Worm (Caenorhabditis elegans): ENCODE results near the gene ceh-16.

The ceh-16 gene

ce11 chrIII:8588592-8589153, 33.9 kb upstream of the ceh-16 start, which contains the start of gene glr-1:
glr-1 (minus strand) TSS chrIII:8588642.
- TF ChIP-seq ztf-23 (GFP tag; IDR thresholded peaks at IDR 0.05) = no peak
- no peak for TF ChIP-seq cog-1 (tag; optimal IDR thresholded peaks at IDR 0.05)
- no peak for TF ChIP-seq flt-1 (GFP tag; IDR thresholded peaks at IDR 0.05)
- no peak for TF ChIP-seq klf-2 (GFP tag; conservative IDR thresholded peaks at IDR 0.05)
- TF ChIP-seq ref-1 (GFP tag; conservative IDR thresholded peaks at IDR 0.05) = no peak
- TF ChIP-seq tab-1 (GFP tag; IDR thresholded peaks at IDR 0.05) = no peak
- TF ChIP-seq med-1 (GFP tag; optimal IDR thresholded peaks at IDR 0.05; ENCODE audit: insufficient read depth) = no peak
- no peak for TF ChIP-seq T22C8.4 (GFP tag; IDR thresholded peaks at IDR 0.05)
- TF ChIP-seq ztf-29 (GFP tag; IDR thresholded peaks at IDR 0.05) = no peak

- TF ChIP-seq ztf-23 (GFP tag; IDR thresholded peaks at IDR 0.05) = no peak
- no peak for TF ChIP-seq T22C8.4 (GFP tag; IDR thresholded peaks at IDR 0.05)
- no peak for TF ChIP-seq ref-1 (GFP tag; conservative IDR thresholded peaks at IDR 0.05)
- no peak for TF ChIP-seq ztf-29 (GFP tag; IDR thresholded peaks at IDR 0.05)
- TF ChIP-seq med-1 (GFP tag; optimal IDR thresholded peaks at IDR 0.05; ENCODE audit: insufficient read depth) = no peak
- TF ChIP-seq klf-2 (GFP tag; conservative IDR thresholded peaks at IDR 0.05) = no peak
- no peak for TF ChIP-seq cog-1 (tag; optimal IDR thresholded peaks at IDR 0.05)
- TF ChIP-seq tab-1 (GFP tag; IDR thresholded peaks at IDR 0.05) = no peak
- no peak for TF ChIP-seq flt-1 (GFP tag; IDR thresholded peaks at IDR 0.05)
Measured at ce11 chrIII:8589195-8589594, 33.3 kb upstream of the ceh-16 start, which contains the start of gene fip-3. fip-3 (minus strand) TSS chrIII:8589488.

- no peak for TF ChIP-seq flt-1 (GFP tag; IDR thresholded peaks at IDR 0.05)
- TF ChIP-seq ref-1 (GFP tag; conservative IDR thresholded peaks at IDR 0.05) = no peak
- TF ChIP-seq cog-1 (tag; optimal IDR thresholded peaks at IDR 0.05) = no peak
- no peak for TF ChIP-seq med-1 (GFP tag; optimal IDR thresholded peaks at IDR 0.05; ENCODE audit: insufficient read depth)
- no peak for TF ChIP-seq T22C8.4 (GFP tag; IDR thresholded peaks at IDR 0.05)
- no peak for TF ChIP-seq ztf-29 (GFP tag; IDR thresholded peaks at IDR 0.05)
- no peak for TF ChIP-seq ztf-23 (GFP tag; IDR thresholded peaks at IDR 0.05)
- TF ChIP-seq klf-2 (GFP tag; conservative IDR thresholded peaks at IDR 0.05) = no peak
- no peak for TF ChIP-seq tab-1 (GFP tag; IDR thresholded peaks at IDR 0.05)
Measured at ce11 chrIII:8590882-8591281, 31.7 kb upstream of the ceh-16 start, which contains the start of gene fipr-16. fipr-16 (minus strand) TSS chrIII:8590982.

ce11 chrIII:8593620-8594019, 28.9 kb upstream of the ceh-16 start, which contains the start of gene C06E1.7:
C06E1.7 (minus strand) TSS chrIII:8593720.
- TF ChIP-seq flt-1 (GFP tag; IDR thresholded peaks at IDR 0.05) (no peak), ref-1 (GFP tag; conservative IDR thresholded peaks at IDR 0.05) (no peak), klf-2 (GFP tag; conservative IDR thresholded peaks at IDR 0.05) (no peak), T22C8.4 (GFP tag; IDR thresholded peaks at IDR 0.05) (no peak), cog-1 (tag; optimal IDR thresholded peaks at IDR 0.05) (no peak), tab-1 (GFP tag; IDR thresholded peaks at IDR 0.05) (no peak)

ce11 chrIII:8594088-8594487, 28.4 kb upstream of the ceh-16 start:
- no peak for TF ChIP-seq tab-1 (GFP tag; IDR thresholded peaks at IDR 0.05)
- no peak for TF ChIP-seq ztf-29 (GFP tag; IDR thresholded peaks at IDR 0.05)
- no peak for TF ChIP-seq flt-1 (GFP tag; IDR thresholded peaks at IDR 0.05)
- TF ChIP-seq med-1 (GFP tag; optimal IDR thresholded peaks at IDR 0.05; ENCODE audit: insufficient read depth) = no peak
- TF ChIP-seq klf-2 (GFP tag; conservative IDR thresholded peaks at IDR 0.05) = no peak
- no peak for TF ChIP-seq T22C8.4 (GFP tag; IDR thresholded peaks at IDR 0.05)
- no peak for TF ChIP-seq ref-1 (GFP tag; conservative IDR thresholded peaks at IDR 0.05)
- no peak for TF ChIP-seq ztf-23 (GFP tag; IDR thresholded peaks at IDR 0.05)
- no peak for TF ChIP-seq cog-1 (tag; optimal IDR thresholded peaks at IDR 0.05)

ce11 chrIII:8596692-8597091, 25.8 kb upstream of the ceh-16 start:
- TF ChIP-seq ztf-23 (GFP tag; IDR thresholded peaks at IDR 0.05) (no peak), tab-1 (GFP tag; IDR thresholded peaks at IDR 0.05) (no peak), ztf-29 (GFP tag; IDR thresholded peaks at IDR 0.05) (no peak)

- TF ChIP-seq tab-1 (GFP tag; IDR thresholded peaks at IDR 0.05) (no peak), flt-1 (GFP tag; IDR thresholded peaks at IDR 0.05) (no peak), T22C8.4 (GFP tag; IDR thresholded peaks at IDR 0.05) (no peak), ref-1 (GFP tag; conservative IDR thresholded peaks at IDR 0.05) (no peak), cog-1 (tag; optimal IDR thresholded peaks at IDR 0.05) (no peak), ztf-23 (GFP tag; IDR thresholded peaks at IDR 0.05) (no peak), klf-2 (GFP tag; conservative IDR thresholded peaks at IDR 0.05) (no peak), med-1 (GFP tag; optimal IDR thresholded peaks at IDR 0.05; ENCODE audit: insufficient read depth) (no peak), ztf-29 (GFP tag; IDR thresholded peaks at IDR 0.05) (no peak)
Measured at ce11 chrIII:8597770-8598169, 24.8 kb upstream of the ceh-16 start, which contains the start of gene ztf-30. ztf-30 (minus strand) TSS chrIII:8597870.

- TF ChIP-seq cog-1 (tag; optimal IDR thresholded peaks at IDR 0.05) = no peak
- TF ChIP-seq ztf-29 (GFP tag; IDR thresholded peaks at IDR 0.05) = no peak
- TF ChIP-seq klf-2 (GFP tag; conservative IDR thresholded peaks at IDR 0.05) = no peak
- no peak for TF ChIP-seq med-1 (GFP tag; optimal IDR thresholded peaks at IDR 0.05; ENCODE audit: insufficient read depth)
- TF ChIP-seq ztf-23 (GFP tag; IDR thresholded peaks at IDR 0.05) = no peak
- no peak for TF ChIP-seq T22C8.4 (GFP tag; IDR thresholded peaks at IDR 0.05)
- TF ChIP-seq flt-1 (GFP tag; IDR thresholded peaks at IDR 0.05) = no peak
- TF ChIP-seq tab-1 (GFP tag; IDR thresholded peaks at IDR 0.05) = no peak
- TF ChIP-seq ref-1 (GFP tag; conservative IDR thresholded peaks at IDR 0.05) = no peak
Measured at ce11 chrIII:8598961-8599360, 23.6 kb upstream of the ceh-16 start.

- TF ChIP-seq T22C8.4 (GFP tag; IDR thresholded peaks at IDR 0.05) (no peak), flt-1 (GFP tag; IDR thresholded peaks at IDR 0.05) (no peak), tab-1 (GFP tag; IDR thresholded peaks at IDR 0.05) (no peak), ref-1 (GFP tag; conservative IDR thresholded peaks at IDR 0.05) (no peak), cog-1 (tag; optimal IDR thresholded peaks at IDR 0.05) (no peak), klf-2 (GFP tag; conservative IDR thresholded peaks at IDR 0.05) (no peak), ztf-29 (GFP tag; IDR thresholded peaks at IDR 0.05) (no peak), med-1 (GFP tag; optimal IDR thresholded peaks at IDR 0.05; ENCODE audit: insufficient read depth) (no peak), ztf-23 (GFP tag; IDR thresholded peaks at IDR 0.05) (no peak)
Measured at ce11 chrIII:8602148-8602547, 20.4 kb upstream of the ceh-16 start.

- TF ChIP-seq T22C8.4 (GFP tag; IDR thresholded peaks at IDR 0.05) (no peak), flt-1 (GFP tag; IDR thresholded peaks at IDR 0.05) (no peak), klf-2 (GFP tag; conservative IDR thresholded peaks at IDR 0.05) (no peak), cog-1 (tag; optimal IDR thresholded peaks at IDR 0.05) (no peak), ztf-23 (GFP tag; IDR thresholded peaks at IDR 0.05) (no peak), tab-1 (GFP tag; IDR thresholded peaks at IDR 0.05) (no peak), ztf-29 (GFP tag; IDR thresholded peaks at IDR 0.05) (no peak), ref-1 (GFP tag; conservative IDR thresholded peaks at IDR 0.05) (no peak), med-1 (GFP tag; optimal IDR thresholded peaks at IDR 0.05; ENCODE audit: insufficient read depth) (no peak)
Measured at ce11 chrIII:8605532-8605931, 17.0 kb upstream of the ceh-16 start, which contains the start of gene C06E1.1. C06E1.1 (plus strand) TSS chrIII:8605832.

Measured in whole organism, midembryonic.